Fruit fly (Drosophila melanogaster) whole organism, embryonic: ENCODE results near the gene CG1542.

ENCODE experiments used
- ATbp ChIP-seq: fragments of 200-800 bp; sonication (Bioruptor generic); optimal IDR thresholded peaks from 2 replicates; lab custom pipeline; 2017; ENCODE audit warnings: missing biosample characterization, mild to moderate bottlenecking, missing genetic modification characterization, missing genetic modification reagents
- Antp ChIP-seq: fragments of 200-800 bp; sonication (Bioruptor generic); optimal IDR thresholded peaks from 3 replicates; lab custom pipeline; 2016; ENCODE audit warnings: missing biosample characterization, missing genetic modification characterization
- Asciz ChIP-seq: fragments of 200-800 bp; sonication (Bioruptor generic); optimal IDR thresholded peaks from 2 replicates; lab custom pipeline; 2017; ENCODE audit warnings: missing biosample characterization, mild to moderate bottlenecking, missing genetic modification characterization, missing genetic modification reagents
- Atf3 ChIP-seq: fragments of 200-800 bp; sonication (Bioruptor generic); optimal IDR thresholded peaks from 3 replicates; lab custom pipeline; 2016; ENCODE audit warnings: missing biosample characterization, missing genetic modification characterization
- BEAF-32 ChIP-seq: fragments of 200-800 bp; sonication (Bioruptor generic); optimal IDR thresholded peaks from 3 replicates; lab custom pipeline; 2017; ENCODE audit warnings: missing biosample characterization, missing genetic modification characterization, mild to moderate bottlenecking, moderate library complexity, missing genetic modification reagents
- Bdp1 ChIP-seq: fragments of 200-800 bp; sonication (Bioruptor generic); optimal IDR thresholded peaks from 3 replicates; lab custom pipeline; 2016; ENCODE audit warnings: missing biosample characterization, missing genetic modification characterization
- Blimp-1 ChIP-seq: fragments of 200-800 bp; sonication (Bioruptor generic); optimal IDR thresholded peaks from 3 replicates; lab custom pipeline; 2018; ENCODE audit warnings: missing biosample characterization, missing genetic modification characterization, mild to moderate bottlenecking, moderate library complexity, missing genetic modification reagents
- CG10274 ChIP-seq: fragments of 200-800 bp; sonication (Bioruptor generic); optimal IDR thresholded peaks from 3 replicates; lab custom pipeline; 2017; ENCODE audit warnings: missing biosample characterization, mild to moderate bottlenecking, missing genetic modification characterization
- CG12071 ChIP-seq: fragments of 200-800 bp; sonication (Bioruptor generic); optimal IDR thresholded peaks from 3 replicates; lab custom pipeline; 2018; ENCODE audit warnings: missing biosample characterization, mild to moderate bottlenecking, missing genetic modification characterization
- CG14441 ChIP-seq: fragments of 200-800 bp; sonication (Bioruptor generic); IDR thresholded peaks from 2 replicates; pipeline ENCODE4 v1.3.6; 2022; ENCODE audit warnings: missing biosample characterization, missing genetic modification characterization
- CG1529 ChIP-seq: fragments of 200-800 bp; sonication (Bioruptor generic); optimal IDR thresholded peaks from 3 replicates; lab custom pipeline; 2018; ENCODE audit warnings: missing biosample characterization, missing genetic modification characterization
- CG15696 ChIP-seq: fragments of 200-800 bp; sonication (Bioruptor generic); optimal IDR thresholded peaks from 2 replicates; lab custom pipeline; 2019; ENCODE audit warnings: missing biosample characterization, mild to moderate bottlenecking, missing genetic modification characterization, moderate library complexity
- CG18262 ChIP-seq: fragments of 200-800 bp; optimal IDR thresholded peaks from 3 replicates; lab custom pipeline; 2019; ENCODE audit warnings: missing biosample characterization, mild to moderate bottlenecking, missing genetic modification characterization, moderate library complexity
- CG2120 ChIP-seq: fragments of 200-800 bp; sonication (Bioruptor generic); optimal IDR thresholded peaks from 3 replicates; lab custom pipeline; 2016; ENCODE audit warnings: missing biosample characterization, missing genetic modification characterization
- CG2889 ChIP-seq: fragments of 200-800 bp; sonication (Bioruptor generic); IDR thresholded peaks from 3 replicates; pipeline ENCODE4 v1.3.6; 2022; ENCODE audit warnings: missing biosample characterization, missing genetic modification characterization
- CG3163 ChIP-seq: fragments of 200-800 bp; sonication (Bioruptor generic); optimal IDR thresholded peaks from 3 replicates; lab custom pipeline; 2016; ENCODE audit warnings: missing biosample characterization, missing genetic modification characterization
- CG6272 ChIP-seq: fragments of 200-800 bp; sonication (Bioruptor generic); IDR thresholded peaks from 2 replicates; pipeline ENCODE4 v1.3.6; 2022; ENCODE audit warnings: missing biosample characterization, missing genetic modification characterization
- CG7928 ChIP-seq: fragments of 200-800 bp; sonication (Bioruptor generic); optimal IDR thresholded peaks from 2 replicates; lab custom pipeline; 2017; ENCODE audit warnings: missing biosample characterization, mild to moderate bottlenecking, missing genetic modification characterization
- CG8765 ChIP-seq: fragments of 200-800 bp; sonication (Bioruptor generic); IDR thresholded peaks from 2 replicates; pipeline ENCODE4 v1.3.6; 2022; ENCODE audit warnings: missing biosample characterization, missing genetic modification characterization
- CG8944 ChIP-seq: fragments of 200-800 bp; sonication (Bioruptor generic); optimal IDR thresholded peaks from 3 replicates; lab custom pipeline; 2016; ENCODE audit warnings: missing biosample characterization, missing genetic modification characterization
- CG9876 ChIP-seq: fragments of 200-800 bp; sonication (Bioruptor generic); optimal IDR thresholded peaks from 2 replicates; lab custom pipeline; 2016; ENCODE audit warnings: missing biosample characterization, missing genetic modification characterization
- Camta ChIP-seq: fragments of 200-800 bp; sonication (Bioruptor generic); optimal IDR thresholded peaks from 2 replicates; lab custom pipeline; 2016; ENCODE audit warnings: missing biosample characterization, missing genetic modification characterization
- CoRest ChIP-seq: fragments of 200-800 bp; sonication (Bioruptor generic); optimal IDR thresholded peaks from 3 replicates; lab custom pipeline; 2018; ENCODE audit warnings: missing biosample characterization, mild to moderate bottlenecking, missing genetic modification characterization, moderate library complexity
- Dad ChIP-seq: fragments of 200-800 bp; sonication (Bioruptor generic); optimal IDR thresholded peaks from 3 replicates; lab custom pipeline; 2016; ENCODE audit warnings: missing biosample characterization, missing genetic modification characterization
- GATAe ChIP-seq: fragments of 200-800 bp; sonication (Bioruptor generic); conservative IDR thresholded peaks from 2 replicates; pipeline ENCODE4 v1.3.6; 2022; ENCODE audit warnings: missing biosample characterization, missing genetic modification characterization
- Gug ChIP-seq: fragments of 200-800 bp; sonication (Bioruptor generic); IDR thresholded peaks from 4 replicates; pipeline ENCODE4 v1.3.6; 2022; ENCODE audit warnings: missing biosample characterization, missing genetic modification characterization
- Scr ChIP-seq: fragments of 200-800 bp; sonication (Bioruptor generic); IDR thresholded peaks from 2 replicates; pipeline ENCODE4 v1.3.6; 2022; ENCODE audit warnings: missing biosample characterization, missing genetic modification characterization; ENCODE audit not compliant: partially characterized antibody
- Taf1 ChIP-seq: fragments of 200-800 bp; sonication (Bioruptor generic); IDR thresholded peaks from 2 replicates; pipeline ENCODE4 v1.3.6; 2022; ENCODE audit warnings: missing biosample characterization, missing genetic modification characterization
- ash1 ChIP-seq: fragments of 200-800 bp; sonication (Bioruptor generic); optimal IDR thresholded peaks from 2 replicates; lab custom pipeline; 2018; ENCODE audit warnings: missing biosample characterization, mild to moderate bottlenecking, missing genetic modification characterization
- cad ChIP-seq: fragments of >200 bp; optimal IDR thresholded peaks from 2 replicates; lab custom pipeline; 2017; ENCODE audit warnings: missing biosample characterization, missing genetic modification characterization
- chinmo ChIP-seq: fragments of 200-800 bp; sonication (Bioruptor generic); IDR thresholded peaks from 4 replicates; pipeline ENCODE4 v1.3.6; 2022; ENCODE audit warnings: missing biosample characterization, missing genetic modification characterization; ENCODE audit not compliant: partially characterized antibody
- chn ChIP-seq: fragments of 200-800 bp; sonication (Bioruptor generic); optimal IDR thresholded peaks from 2 replicates; lab custom pipeline; 2016; ENCODE audit warnings: missing biosample characterization, missing genetic modification characterization
- crol ChIP-seq: fragments of 200-800 bp; sonication (Bioruptor generic); IDR thresholded peaks from 2 replicates; pipeline ENCODE4 v1.3.6; 2022; ENCODE audit warnings: missing biosample characterization, missing genetic modification characterization
- en ChIP-seq: fragments of 200-800 bp; sonication (Bioruptor generic); optimal IDR thresholded peaks from 2 replicates; lab custom pipeline; 2016; ENCODE audit warnings: missing biosample characterization, missing genetic modification characterization
- eyg ChIP-seq: fragments of 200-800 bp; sonication (Bioruptor generic); optimal IDR thresholded peaks from 3 replicates; lab custom pipeline; 2016; ENCODE audit warnings: missing biosample characterization, missing genetic modification characterization
- ftz-f1 ChIP-seq: fragments of 200-800 bp; sonication (Bioruptor generic); optimal IDR thresholded peaks from 2 replicates; lab custom pipeline; 2016; ENCODE audit warnings: missing biosample characterization, missing genetic modification characterization
- gem ChIP-seq: fragments of 200-800 bp; sonication (Bioruptor generic); optimal IDR thresholded peaks from 2 replicates; lab custom pipeline; 2019; ENCODE audit warnings: missing biosample characterization, mild to moderate bottlenecking, missing genetic modification characterization, moderate library complexity
- hb ChIP-seq: fragments of 200-800 bp; sonication (Bioruptor generic); IDR thresholded peaks from 3 replicates; pipeline ENCODE4 v1.3.6; 2022; ENCODE audit warnings: missing biosample characterization, missing genetic modification characterization; ENCODE audit not compliant: partially characterized antibody
- hbn ChIP-seq: fragments of 200-800 bp; sonication (Bioruptor generic); IDR thresholded peaks from 2 replicates; pipeline ENCODE4 v1.3.6; 2022; ENCODE audit warnings: missing biosample characterization, missing genetic modification characterization; ENCODE audit not compliant: partially characterized antibody
- jigr1 ChIP-seq: fragments of 200-800 bp; sonication (Bioruptor generic); IDR thresholded peaks from 3 replicates; pipeline ENCODE4 v1.3.6; 2022; ENCODE audit warnings: missing biosample characterization, missing genetic modification characterization
- klu ChIP-seq: fragments of 200-800 bp; sonication (Bioruptor generic); IDR thresholded peaks from 2 replicates; pipeline ENCODE4 v1.3.6; 2022; ENCODE audit warnings: missing biosample characterization, missing genetic modification characterization
- knrl ChIP-seq: fragments of 200-800 bp; sonication (Bioruptor generic); IDR thresholded peaks from 3 replicates; pipeline ENCODE4 v1.3.6; 2022; ENCODE audit warnings: missing biosample characterization, missing genetic modification characterization; ENCODE audit not compliant: partially characterized antibody
- mld ChIP-seq: fragments of 200-800 bp; sonication (Bioruptor generic); IDR thresholded peaks from 3 replicates; pipeline ENCODE4 v1.3.6; 2022; ENCODE audit warnings: missing biosample characterization, missing genetic modification characterization; ENCODE audit not compliant: partially characterized antibody
- nerfin-2 ChIP-seq: fragments of 200-800 bp; sonication (Bioruptor generic); IDR thresholded peaks from 2 replicates; pipeline ENCODE4 v1.3.6; 2022; ENCODE audit warnings: missing biosample characterization, missing genetic modification characterization; ENCODE audit not compliant: partially characterized antibody
- slbo ChIP-seq: fragments of 200-800 bp; sonication (Bioruptor generic); IDR thresholded peaks from 2 replicates; pipeline ENCODE4 v1.3.6; 2022; ENCODE audit warnings: missing biosample characterization, missing genetic modification characterization
- stwl ChIP-seq: fragments of 200-800 bp; sonication (Bioruptor generic); optimal IDR thresholded peaks from 3 replicates; lab custom pipeline; 2018; ENCODE audit warnings: missing biosample characterization, mild to moderate bottlenecking, missing genetic modification characterization, moderate library complexity
- tap ChIP-seq: fragments of 200-800 bp; optimal IDR thresholded peaks from 3 replicates; lab custom pipeline; 2019; ENCODE audit warnings: missing biosample characterization, mild to moderate bottlenecking, missing genetic modification characterization, moderate library complexity
- tna ChIP-seq: fragments of 200-800 bp; sonication (Bioruptor generic); IDR thresholded peaks from 2 replicates; pipeline ENCODE4 v1.3.6; 2022; ENCODE audit warnings: missing biosample characterization, missing genetic modification characterization; ENCODE audit not compliant: partially characterized antibody

Gene CG1542

DNA sequence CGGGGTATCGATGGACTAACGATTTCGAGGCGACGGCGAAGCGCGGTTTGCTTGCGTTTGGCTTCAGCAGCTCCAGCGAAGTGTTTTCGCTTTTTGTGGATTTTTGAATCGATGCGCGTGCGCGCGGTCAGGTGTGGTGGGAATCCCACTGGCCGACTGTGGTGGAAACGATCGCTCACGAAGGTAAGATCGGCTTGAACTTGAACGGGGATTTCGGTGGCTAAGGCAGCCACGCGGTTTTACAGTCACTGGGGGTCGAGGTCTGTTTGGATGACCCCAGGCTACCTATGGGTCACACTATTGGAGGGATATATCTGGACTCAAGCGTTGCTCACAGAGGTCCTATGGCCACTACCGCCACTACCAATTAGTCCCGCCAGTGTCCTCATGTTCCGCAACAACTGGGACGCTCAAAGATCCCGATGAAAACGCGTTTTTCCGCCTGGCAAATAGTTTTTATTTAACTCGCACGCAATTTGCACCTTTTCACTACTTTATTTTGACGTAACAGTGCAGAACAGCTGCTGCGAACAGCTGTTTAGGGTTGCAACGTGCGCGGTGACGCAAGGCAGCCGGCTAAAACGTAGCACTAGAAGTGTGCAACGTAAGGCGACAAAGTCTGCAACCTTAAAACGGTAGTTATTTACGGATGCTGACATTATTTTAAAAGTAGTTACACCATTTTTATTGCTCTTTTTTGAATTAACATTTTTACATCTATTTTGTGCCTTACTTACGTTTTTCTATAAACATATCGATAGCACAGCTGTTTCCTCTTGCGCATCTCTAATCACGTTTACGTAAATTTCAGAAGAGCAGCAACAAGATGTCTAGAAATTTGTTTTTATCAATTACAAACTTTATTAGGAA lies 39.1 kb downstream of the CG1542 start, which contains the start of the genes qless and mRpL32 (continued):
- TF ChIP-seq CG10274 (GFP tag; lab: Kevin White, UChicago) (no peak), hbn (peak; percentile 70; the same call in 1 of the 2 replicates), en (GFP tag; lab: Kevin White, UChicago) (no peak), stwl (tag; lab: Kevin White, UChicago) (peak; percentile 54), tap (tag; lab: Kevin White, UChicago) (no peak), hb (GFP tag; lab: Robert Waterston, UW) (no peak), tna (GFP tag; lab: Robert Waterston, UW) (no peak), ftz-f1 (GFP tag; lab: Kevin White, UChicago) (no peak), CG1529 (no peak), CG18262 (tag; lab: Kevin White, UChicago) (peak; percentile 74), CG8944 (GFP tag; lab: Kevin White, UChicago) (peak; percentile 72), Taf1 (GFP tag; lab: Robert Waterston, UW) (peak; percentile 79), cad (GFP tag; lab: Kevin White, UChicago) (no peak), Antp (GFP tag; lab: Kevin White, UChicago) (peak; percentile 64), Blimp-1 (GFP tag; lab: Kevin White, UChicago) (peak; percentile 55), CG9876 (GFP tag; lab: Kevin White, UChicago) (peak; percentile 4), CG6272 (GFP tag; lab: Robert Waterston, UW) (peak; percentile 79), Scr (peak; percentile 83), slbo (GFP tag; lab: Robert Waterston, UW) (peak; percentile 60; the same call in 1 of the 2 replicates), Camta (GFP tag; lab: Kevin White, UChicago) (peak; percentile 58), crol (no peak), BEAF-32 (GFP tag; lab: Kevin White, UChicago) (peak; percentile 82), nerfin-2 (GFP tag; lab: Robert Waterston, UW) (0 out of 2 replicates have a peak, but pooled peaks have one; percentile 13), CG3163 (GFP tag; lab: Kevin White, UChicago) (no peak), Asciz (no peak), Gug (peak; percentile 60; the same call in 3 of the 4 replicates), chinmo (GFP tag; lab: Robert Waterston, UW) (peak; percentile 52; the same call in 1 of the 4 replicates), CG14441 (peak; percentile 88), ash1 (GFP tag; lab: Kevin White, UChicago) (no peak), GATAe (GFP tag; lab: Robert Waterston, UW) (peak; percentile 61), gem (tag; lab: Kevin White, UChicago) (peak; percentile 72), CG8765 (peak; percentile 69), CoRest (peak; percentile 20), CG2889 (GFP tag; lab: Robert Waterston, UW) (no peak), CG15696 (peak; percentile 56), eyg (GFP tag; lab: Kevin White, UChicago) (peak; percentile 42), CG2120 (GFP tag; lab: Kevin White, UChicago) (peak; percentile 68), jigr1 (GFP tag; lab: Robert Waterston, UW) (no peak), Bdp1 (peak; percentile 26), ATbp (GFP tag; lab: Kevin White, UChicago) (no peak), CG12071 (no peak), mld (GFP tag; lab: Robert Waterston, UW) (no peak), chn (GFP tag; lab: Kevin White, UChicago) (peak; percentile 36), Dad (peak; percentile 89), Atf3 (GFP tag; lab: Kevin White, UChicago) (peak; percentile 3), knrl (GFP tag; lab: Robert Waterston, UW) (peak; percentile 81), CG7928 (peak; percentile 67), klu (GFP tag; lab: Robert Waterston, UW) (no peak; the same call in 1 of the 2 replicates)
